Worm (Caenorhabditis elegans) whole organism, L4/young adult: ENCODE results near the gene srj-7.

Source experiments
- dao-5 ChIP-seq: sonication (generic microtip); optimal IDR thresholded peaks from 2 replicates; lab custom pipeline; 2016; ENCODE audit warnings: missing genotype, missing genetic modification characterization, moderate library complexity, missing compliant biosample characterization
- him-1 ChIP-seq: sonication (generic microtip); optimal IDR thresholded peaks from 2 replicates; lab custom pipeline; 2016; ENCODE audit warnings: missing genotype, missing genetic modification reagents, missing genetic modification characterization, missing compliant biosample characterization

- TF ChIP-seq dao-5 (tag; lab: Kevin White, UChicago) (no peak), him-1 (no peak)
Observed at ce11 chrV:3242984-3243383, 1.8 kb upstream of the srj-7 start, which contains the start of gene gst-23.
